Fruit fly (Drosophila melanogaster): ENCODE measurements around the gene CG6138.

DNA sequence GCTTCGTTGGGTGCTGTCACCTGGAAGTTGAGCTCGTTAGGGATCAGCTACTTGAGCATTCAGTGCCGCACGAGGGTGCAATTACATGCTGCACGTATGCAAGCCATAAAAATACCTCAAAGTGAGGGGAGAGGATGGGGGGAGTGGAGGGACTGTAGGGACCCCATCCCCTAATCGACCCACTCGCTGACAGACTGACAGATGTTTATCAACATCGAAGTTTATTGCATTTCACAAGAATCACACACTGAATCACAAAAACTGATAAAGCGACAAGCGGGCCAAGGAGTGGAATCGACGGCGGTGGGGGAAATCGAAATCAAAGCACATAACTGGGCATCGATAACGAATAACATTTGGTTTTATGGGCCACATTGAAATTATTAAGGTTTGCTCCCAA is 12.4 kb upstream of the CG6138 start:
- TF ChIP-seq CG8478 (optimal IDR thresholded peaks at IDR 0.05) (no peak), CTCF (optimal IDR thresholded peaks at IDR 0.05) (no peak)
